Fruit fly (Drosophila melanogaster) whole organism, pupa: Measurements from ENCODE around the gene Tmx3.

Experiments used
- CG14655 ChIP-seq: fragments of 200-800 bp; sonication (Bioruptor generic); optimal IDR thresholded peaks from 3 replicates; lab custom pipeline; 2017; ENCODE audit warnings: mild to moderate bottlenecking, missing biosample characterization, missing genetic modification reagents, missing genetic modification characterization
- Pif1A ChIP-seq: fragments of 200-800 bp; sonication (Bioruptor generic); optimal IDR thresholded peaks from 3 replicates; lab custom pipeline; 2016; ENCODE audit warnings: missing biosample characterization, missing genetic modification characterization
- Pif1B ChIP-seq: fragments of 200-800 bp; sonication (Bioruptor generic); optimal IDR thresholded peaks from 3 replicates; lab custom pipeline; 2016; ENCODE audit warnings: missing biosample characterization, missing genetic modification characterization

DNA sequence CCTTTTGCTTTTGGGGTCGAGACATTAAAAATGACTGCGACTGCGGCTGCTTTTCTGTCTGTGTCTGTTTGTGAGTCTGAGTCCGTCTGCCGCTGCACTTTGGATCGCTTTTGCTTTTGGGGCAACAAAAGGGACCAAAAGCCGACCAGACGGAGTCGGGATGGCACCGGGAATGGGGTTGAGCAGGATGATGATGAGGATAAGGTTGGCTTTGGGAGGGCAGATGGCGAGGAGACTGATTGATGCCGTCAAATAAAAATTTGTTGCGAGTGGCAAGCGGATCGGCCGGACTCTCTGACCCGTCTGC, 39.0 kb upstream of the Tmx3 start:
- no peak for TF ChIP-seq Pif1B (GFP tag; lab: Kevin White, UChicago)
- TF ChIP-seq CG14655 (GFP tag; lab: Kevin White, UChicago) = no peak
- TF ChIP-seq Pif1A (GFP tag; lab: Kevin White, UChicago) = no peak
